Worm (Caenorhabditis elegans) whole organism, L4 larva: ENCODE results near the gene str-232.

Source experiments
- ama-1 ChIP-seq: fragments of 150-350 bp; optimal IDR thresholded peaks from 2 replicates; lab custom pipeline; 2014; ENCODE audit warnings: inconsistent platforms, mixed read lengths
- jun-1 ChIP-seq: fragments of 150-350 bp; optimal IDR thresholded peaks from 2 replicates; lab custom pipeline; 2014; ENCODE audit warnings: missing biosample characterization, missing genetic modification reagents, missing genetic modification characterization
- lin-39 ChIP-seq: fragments of 150-350 bp; optimal IDR thresholded peaks from 2 replicates; lab custom pipeline; 2014; ENCODE audit warnings: missing biosample characterization, missing genetic modification reagents, missing genetic modification characterization
- nhr-28 ChIP-seq: fragments of 150-350 bp; optimal IDR thresholded peaks from 2 replicates; lab custom pipeline; 2014; ENCODE audit warnings: missing biosample characterization, missing genetic modification characterization
- pha-4 ChIP-seq, 2 experiments: fragments of 150-350 bp in 1 of 2; fragments of 200-800 bp in 1 of 2; sonication (Bioruptor generic) in 1 of 2; IDR thresholded peaks in 1 of 2; optimal IDR thresholded peaks in 1 of 2; 2 replicates each; pipeline versions ENCODE4 v1.3.6 to Lab custom; 2014 to 2022; ENCODE audit warnings: missing genetic modification characterization in 2 of 2, missing genetic modification reagents in 2 of 2, missing biosample characterization in 1 of 2, missing compliant biosample characterization in 1 of 2
- tra-1 ChIP-seq: fragments of 200-800 bp; sonication (Bioruptor generic); IDR thresholded peaks from 2 replicates; pipeline ENCODE4 v1.3.6; 2022; ENCODE audit warnings: missing genetic modification reagents, missing genetic modification characterization, missing compliant biosample characterization

ce11 chrV:15967542-15967941, 48.0 kb downstream of the str-232 start, which contains the start of gene sri-1:
- TF ChIP-seq nhr-28 (tag; lab: Kevin White, UChicago) (no peak), ama-1 (lab: Kevin White, UChicago) (no peak), tra-1 (GFP tag; lab: Robert Waterston, UW) (no peak), lin-39 (tag; lab: Kevin White, UChicago) (no peak), pha-4 (GFP tag; IDR thresholded peaks at IDR 0.05; lab: Robert Waterston, UW) (no peak), pha-4 (tag; optimal IDR thresholded peaks at IDR 0.05; lab: Kevin White, UChicago) (no peak), jun-1 (no peak)
